Fruit fly (Drosophila melanogaster) whole organism, embryonic: ENCODE measurements around the gene CG7914.

Experiments
- CG10959 ChIP-seq: fragments of 200-800 bp; sonication (Bioruptor generic); IDR thresholded peaks from 2 replicates; pipeline ENCODE4 v1.3.6; 2022; ENCODE audit warnings: missing biosample characterization, missing genetic modification characterization
- CG11456 ChIP-seq: fragments of 200-800 bp; sonication (Bioruptor generic); IDR thresholded peaks from 3 replicates; pipeline ENCODE4 v1.3.6; 2022; ENCODE audit warnings: missing biosample characterization, missing genetic modification characterization
- CG11723 ChIP-seq: fragments of 200-800 bp; sonication (Bioruptor generic); optimal IDR thresholded peaks from 2 replicates; lab custom pipeline; 2017; ENCODE audit warnings: missing biosample characterization, mild to moderate bottlenecking, missing genetic modification characterization
- CG12071 ChIP-seq: fragments of 200-800 bp; sonication (Bioruptor generic); optimal IDR thresholded peaks from 3 replicates; lab custom pipeline; 2018; ENCODE audit warnings: missing biosample characterization, mild to moderate bottlenecking, missing genetic modification characterization
- CG12769 ChIP-seq: fragments of 200-800 bp; sonication (Bioruptor generic); optimal IDR thresholded peaks from 2 replicates; lab custom pipeline; 2019; ENCODE audit warnings: missing biosample characterization, mild to moderate bottlenecking, missing genetic modification characterization, moderate library complexity
- CG14050 ChIP-seq: fragments of 200-800 bp; sonication (Bioruptor generic); IDR thresholded peaks from 3 replicates; pipeline ENCODE4 v1.3.6; 2022; ENCODE audit warnings: missing biosample characterization, missing genetic modification characterization
- CG1529 ChIP-seq: fragments of 200-800 bp; sonication (Bioruptor generic); optimal IDR thresholded peaks from 3 replicates; lab custom pipeline; 2018; ENCODE audit warnings: missing biosample characterization, missing genetic modification characterization
- CG15601 ChIP-seq: fragments of 200-800 bp; sonication (Bioruptor generic); optimal IDR thresholded peaks from 3 replicates; lab custom pipeline; 2019; ENCODE audit warnings: missing biosample characterization, mild to moderate bottlenecking, missing genetic modification characterization, moderate library complexity
- CG1602 ChIP-seq: fragments of 200-800 bp; sonication (Bioruptor generic); optimal IDR thresholded peaks from 3 replicates; lab custom pipeline; 2016; ENCODE audit warnings: missing biosample characterization, missing genetic modification characterization
- CG3065 ChIP-seq: fragments of 200-800 bp; sonication (Bioruptor generic); optimal IDR thresholded peaks from 2 replicates; lab custom pipeline; 2016; ENCODE audit warnings: missing biosample characterization, missing genetic modification characterization
- CG32772 ChIP-seq: fragments of 200-800 bp; sonication (Bioruptor generic); IDR thresholded peaks from 2 replicates; pipeline ENCODE4 v1.3.6; 2022; ENCODE audit warnings: missing biosample characterization, missing genetic modification characterization
- CG4282 ChIP-seq: fragments of 200-800 bp; sonication (Bioruptor generic); optimal IDR thresholded peaks from 2 replicates; lab custom pipeline; 2016; ENCODE audit warnings: missing biosample characterization, missing genetic modification characterization
- CG4404 ChIP-seq: fragments of 200-800 bp; sonication (Bioruptor generic); IDR thresholded peaks from 2 replicates; pipeline ENCODE4 v1.3.6; 2022; ENCODE audit warnings: missing biosample characterization, missing genetic modification characterization
- CG5245 ChIP-seq: fragments of 200-800 bp; sonication (Bioruptor generic); optimal IDR thresholded peaks from 3 replicates; lab custom pipeline; 2016; ENCODE audit warnings: missing biosample characterization, missing genetic modification characterization
- CG6813 ChIP-seq: fragments of 200-800 bp; sonication (Bioruptor generic); optimal IDR thresholded peaks from 2 replicates; lab custom pipeline; 2017; ENCODE audit warnings: missing biosample characterization, missing genetic modification characterization, mild to moderate bottlenecking, moderate library complexity, missing genetic modification reagents
- CHES-1-like ChIP-seq: fragments of 200-800 bp; sonication (Bioruptor generic); optimal IDR thresholded peaks from 2 replicates; lab custom pipeline; 2016; ENCODE audit warnings: missing biosample characterization, missing genetic modification characterization
- Dip3 ChIP-seq: fragments of 200-800 bp; sonication (Bioruptor generic); optimal IDR thresholded peaks from 3 replicates; lab custom pipeline; 2016; ENCODE audit warnings: missing biosample characterization, missing genetic modification characterization
- E2f2 ChIP-seq: fragments of 200-800 bp; sonication (Bioruptor generic); IDR thresholded peaks from 2 replicates; pipeline ENCODE4 v1.3.6; 2022; ENCODE audit warnings: missing biosample characterization, missing genetic modification characterization
- H2.0 ChIP-seq: fragments of 200-800 bp; sonication (Bioruptor generic); IDR thresholded peaks from 2 replicates; pipeline ENCODE4 v1.3.6; 2022; ENCODE audit warnings: missing biosample characterization, missing genetic modification characterization
- HHEX ChIP-seq: fragments of 200-800 bp; sonication (Bioruptor generic); optimal IDR thresholded peaks from 3 replicates; lab custom pipeline; 2017; ENCODE audit warnings: missing biosample characterization, mild to moderate bottlenecking, missing genetic modification characterization, missing genetic modification reagents
- HLH4C ChIP-seq: fragments of 200-800 bp; sonication (Bioruptor generic); IDR thresholded peaks from 3 replicates; pipeline ENCODE4 v1.3.6; 2022; ENCODE audit warnings: missing biosample characterization, missing genetic modification characterization; ENCODE audit not compliant: partially characterized antibody
- Hand ChIP-seq: fragments of 200-800 bp; sonication (Bioruptor generic); optimal IDR thresholded peaks from 2 replicates; lab custom pipeline; 2017; ENCODE audit warnings: mild to moderate bottlenecking, missing biosample characterization, missing genetic modification reagents, missing genetic modification characterization
- NC2β ChIP-seq: fragments of 200-800 bp; sonication (Bioruptor generic); optimal IDR thresholded peaks from 2 replicates; lab custom pipeline; 2016; ENCODE audit warnings: missing biosample characterization, missing genetic modification characterization
- Nf-YA ChIP-seq: fragments of 200-800 bp; sonication (Bioruptor generic); IDR thresholded peaks from 2 replicates; pipeline ENCODE4 v1.3.6; 2022; ENCODE audit warnings: missing biosample characterization, missing genetic modification characterization
- Oli ChIP-seq: fragments of 200-800 bp; sonication (Bioruptor generic); optimal IDR thresholded peaks from 2 replicates; lab custom pipeline; 2018; ENCODE audit warnings: missing biosample characterization, mild to moderate bottlenecking, missing genetic modification characterization, moderate library complexity
- PHDP ChIP-seq: fragments of 200-800 bp; sonication (Bioruptor generic); optimal IDR thresholded peaks from 3 replicates; lab custom pipeline; 2018; ENCODE audit warnings: missing biosample characterization, mild to moderate bottlenecking, missing genetic modification characterization, moderate library complexity
- Side ChIP-seq: fragments of 200-800 bp; sonication (Bioruptor generic); optimal IDR thresholded peaks from 2 replicates; lab custom pipeline; 2016; ENCODE audit warnings: missing biosample characterization, missing genetic modification characterization
- Six4 ChIP-seq: fragments of 200-800 bp; sonication (Bioruptor generic); optimal IDR thresholded peaks from 2 replicates; lab custom pipeline; 2016; ENCODE audit warnings: missing biosample characterization, missing genetic modification characterization
- Tbp ChIP-seq: fragments of >200 bp; optimal IDR thresholded peaks from 2 replicates; lab custom pipeline; 2018; ENCODE audit warnings: missing biosample characterization, missing genetic modification characterization
- Usf ChIP-seq: fragments of 200-800 bp; sonication (Bioruptor generic); optimal IDR thresholded peaks from 2 replicates; lab custom pipeline; 2017; ENCODE audit warnings: missing genotype, missing biosample characterization, missing genetic modification characterization
- ab ChIP-seq: fragments of 200-800 bp; sonication (Bioruptor generic); optimal IDR thresholded peaks from 2 replicates; lab custom pipeline; 2016; ENCODE audit warnings: missing biosample characterization, missing genetic modification characterization
- ap ChIP-seq: fragments of 200-800 bp; sonication (Bioruptor generic); IDR thresholded peaks from 2 replicates; pipeline ENCODE4 v1.3.6; 2022; ENCODE audit warnings: missing biosample characterization, missing genetic modification characterization
- cas ChIP-seq: fragments of 200-800 bp; sonication (Bioruptor generic); IDR thresholded peaks from 2 replicates; pipeline ENCODE4 v1.3.6; 2022; ENCODE audit warnings: missing biosample characterization, missing genetic modification characterization
- cwo ChIP-seq: fragments of 200-800 bp; sonication (Bioruptor generic); optimal IDR thresholded peaks from 3 replicates; lab custom pipeline; 2017; ENCODE audit warnings: missing biosample characterization, missing genetic modification characterization, mild to moderate bottlenecking, moderate library complexity, missing genetic modification reagents
- gem ChIP-seq: fragments of 200-800 bp; sonication (Bioruptor generic); optimal IDR thresholded peaks from 2 replicates; lab custom pipeline; 2019; ENCODE audit warnings: missing biosample characterization, mild to moderate bottlenecking, missing genetic modification characterization, moderate library complexity
- grau ChIP-seq: fragments of 200-800 bp; optimal IDR thresholded peaks from 3 replicates; lab custom pipeline; 2019; ENCODE audit warnings: missing biosample characterization, mild to moderate bottlenecking, missing genetic modification characterization, moderate library complexity
- gsb-n ChIP-seq: fragments of 200-800 bp; sonication (Bioruptor generic); optimal IDR thresholded peaks from 3 replicates; lab custom pipeline; 2018; ENCODE audit warnings: missing biosample characterization, mild to moderate bottlenecking, missing genetic modification characterization
- gt ChIP-seq: fragments of 200-800 bp; sonication (Bioruptor generic); IDR thresholded peaks from 2 replicates; pipeline ENCODE4 v1.3.6; 2022; ENCODE audit warnings: missing biosample characterization, missing genetic modification characterization
- h ChIP-seq: fragments of >200 bp; optimal IDR thresholded peaks from 2 replicates; lab custom pipeline; 2017
- ham ChIP-seq: fragments of 200-800 bp; sonication (Bioruptor generic); IDR thresholded peaks from 2 replicates; pipeline ENCODE4 v1.3.6; 2022; ENCODE audit warnings: missing biosample characterization, missing genetic modification characterization
- jing ChIP-seq: fragments of 200-800 bp; sonication (Bioruptor generic); optimal IDR thresholded peaks from 2 replicates; lab custom pipeline; 2018; ENCODE audit warnings: missing biosample characterization, mild to moderate bottlenecking, missing genetic modification characterization
- kay ChIP-seq: fragments of 200-800 bp; sonication (Bioruptor generic); optimal IDR thresholded peaks from 2 replicates; lab custom pipeline; 2016; ENCODE audit warnings: missing biosample characterization, missing genetic modification characterization
- lola ChIP-seq, 3 experiments: fragments of >200 bp in 2 of 3; fragments of 200-800 bp in 1 of 3; sonication (Bioruptor generic) in 1 of 3; optimal IDR thresholded peaks; 2 replicates each; lab custom pipeline; 2017 to 2019; ENCODE audit warnings: missing biosample characterization in 3 of 3, missing genetic modification characterization in 3 of 3, mild to moderate bottlenecking in 1 of 3, moderate library complexity in 1 of 3
- maf-S ChIP-seq: fragments of 200-800 bp; sonication (Bioruptor generic); optimal IDR thresholded peaks from 2 replicates; lab custom pipeline; 2016; ENCODE audit warnings: missing biosample characterization, missing genetic modification characterization
- nerfin-2 ChIP-seq: fragments of 200-800 bp; sonication (Bioruptor generic); IDR thresholded peaks from 2 replicates; pipeline ENCODE4 v1.3.6; 2022; ENCODE audit warnings: missing biosample characterization, missing genetic modification characterization; ENCODE audit not compliant: partially characterized antibody
- otp ChIP-seq: fragments of 200-800 bp; sonication (Bioruptor generic); IDR thresholded peaks from 3 replicates; pipeline ENCODE4, ENCODE4 v1.3.6; 2022; ENCODE audit warnings: missing biosample characterization, missing genetic modification characterization
- ro ChIP-seq: fragments of 200-800 bp; sonication (Bioruptor generic); IDR thresholded peaks from 2 replicates; pipeline ENCODE4 v1.3.6; 2022; ENCODE audit warnings: missing biosample characterization, missing genetic modification characterization
- seq ChIP-seq: fragments of 200-800 bp; sonication (Bioruptor generic); IDR thresholded peaks from 2 replicates; pipeline ENCODE4 v1.3.6; 2022; ENCODE audit warnings: missing biosample characterization, missing genetic modification characterization
- stwl ChIP-seq: fragments of 200-800 bp; sonication (Bioruptor generic); optimal IDR thresholded peaks from 3 replicates; lab custom pipeline; 2018; ENCODE audit warnings: missing biosample characterization, mild to moderate bottlenecking, missing genetic modification characterization, moderate library complexity
- trh ChIP-seq: fragments of 200-800 bp; sonication (Bioruptor generic); optimal IDR thresholded peaks from 2 replicates; lab custom pipeline; 2016; ENCODE audit warnings: missing biosample characterization, missing genetic modification characterization
- wor ChIP-seq: fragments of 200-800 bp; sonication (Bioruptor generic); IDR thresholded peaks from 2 replicates; pipeline ENCODE4 v1.3.6; 2022; ENCODE audit warnings: missing biosample characterization, missing genetic modification characterization

Gene CG7914

dm6 chrX:19187624-19188085, 5.6 kb downstream of the CG7914 start, which contains the start of gene Mec2 (continued):
- TF ChIP-seq CG5245 (GFP tag; lab: Kevin White, UChicago) (peak; percentile 40), CG4404 (no peak), CG1529 (GFP tag; lab: Kevin White, UChicago) (peak; percentile 12), HHEX (GFP tag; lab: Kevin White, UChicago) (no peak), CG4282 (no peak), ab (GFP tag; lab: Kevin White, UChicago) (peak; percentile 2), CG10959 (GFP tag; lab: Robert Waterston, UW) (no peak), NC2β (peak; percentile 5), PHDP (tag; lab: Kevin White, UChicago) (peak; percentile 50), wor (GFP tag; lab: Robert Waterston, UW) (peak; percentile 34; the same call in 1 of the 2 replicates), kay (peak; percentile 59), cas (GFP tag; lab: Robert Waterston, UW) (no peak), CG1602 (GFP tag; lab: Kevin White, UChicago) (peak; percentile 12), gt (no peak), CG12769 (tag; lab: Kevin White, UChicago) (no peak), grau (tag; lab: Kevin White, UChicago) (peak; percentile 59), CG3065 (GFP tag; lab: Kevin White, UChicago) (no peak), Dip3 (GFP tag; lab: Kevin White, UChicago) (peak; percentile 4), ap (GFP tag; lab: Robert Waterston, UW) (peak; percentile 38; the same call in 1 of the 2 replicates), seq (GFP tag; lab: Robert Waterston, UW) (peak; percentile 47; the same call in 1 of the 2 replicates), jing (GFP tag; lab: Kevin White, UChicago) (peak; percentile 38), CG32772 (no peak), maf-S (GFP tag; lab: Kevin White, UChicago) (peak; percentile 35), Oli (tag; lab: Kevin White, UChicago) (peak; percentile 62), trh (no peak), H2.0 (GFP tag; lab: Robert Waterston, UW) (peak; percentile 73), CG14050 (peak; percentile 53; the same call in 2 of the 3 replicates), h (lab: Kevin White, UChicago) (no peak), Tbp (GFP tag; lab: Kevin White, UChicago) (no peak), otp (GFP tag; lab: Robert Waterston, UW) (0 out of 3 replicates have a peak, but pooled peaks have one; percentile 51), stwl (tag; lab: Kevin White, UChicago) (no peak), ham (GFP tag; lab: Robert Waterston, UW) (no peak), ro (GFP tag; lab: Robert Waterston, UW) (no peak), nerfin-2 (GFP tag; lab: Robert Waterston, UW) (no peak), CHES-1-like (peak; percentile 58), CG12071 (peak; percentile 12), Six4 (no peak), gem (no peak), CG15601 (no peak), cwo (no peak), Nf-YA (GFP tag; lab: Robert Waterston, UW) (peak; percentile 44; the same call in 1 of the 2 replicates), CG11456 (GFP tag; lab: Robert Waterston, UW) (no peak; the same call in 2 of the 3 replicates), Hand (GFP tag; lab: Kevin White, UChicago) (no peak), gsb-n (no peak), HLH4C (GFP tag; lab: Robert Waterston, UW) (no peak), lola (GFP tag; optimal IDR thresholded peaks at IDR 0.05; lab: Kevin White, UChicago) (peak in 1 of 3 experiments; percentile 21), E2f2 (GFP tag; lab: Robert Waterston, UW) (peak; percentile 39; the same call in 1 of the 2 replicates), CG11723 (no peak), Side (GFP tag; lab: Kevin White, UChicago) (no peak), Usf (GFP tag; lab: Kevin White, UChicago) (no peak), CG6813 (GFP tag; lab: Kevin White, UChicago) (no peak)
